Fruit fly (Drosophila melanogaster) whole organism, embryonic: ENCODE measurements around the gene Osi20.

Experiments
- CG11247 ChIP-seq: fragments of 200-800 bp; sonication (Bioruptor generic); IDR thresholded peaks from 2 replicates; pipeline ENCODE4 v1.3.6; 2022; ENCODE audit warnings: missing biosample characterization, missing genetic modification characterization
- CG11504 ChIP-seq: fragments of 200-800 bp; sonication (Bioruptor generic); optimal IDR thresholded peaks from 3 replicates; lab custom pipeline; 2019; ENCODE audit warnings: missing biosample characterization, mild to moderate bottlenecking, missing genetic modification characterization, moderate library complexity
- CG12104 ChIP-seq: fragments of 200-800 bp; sonication (Bioruptor generic); optimal IDR thresholded peaks from 3 replicates; lab custom pipeline; 2016; ENCODE audit warnings: missing biosample characterization, missing genetic modification characterization
- CG1233 ChIP-seq: fragments of 200-800 bp; sonication (Bioruptor generic); optimal IDR thresholded peaks from 4 replicates; lab custom pipeline; 2018; ENCODE audit warnings: missing biosample characterization, mild to moderate bottlenecking, missing genetic modification characterization
- CG12659 ChIP-seq: fragments of 200-800 bp; sonication (Bioruptor generic); optimal IDR thresholded peaks from 3 replicates; lab custom pipeline; 2017; ENCODE audit warnings: mild to moderate bottlenecking, missing biosample characterization, missing genetic modification reagents, missing genetic modification characterization
- CG14014 ChIP-seq: fragments of 200-800 bp; sonication (Bioruptor generic); IDR thresholded peaks from 2 replicates; pipeline ENCODE4 v1.3.6; 2022; ENCODE audit warnings: missing biosample characterization, missing genetic modification characterization
- CG14667 ChIP-seq: fragments of 200-800 bp; sonication (Bioruptor generic); IDR thresholded peaks from 2 replicates; pipeline ENCODE4 v1.3.6; 2022; ENCODE audit warnings: missing biosample characterization, missing genetic modification characterization
- CG14710 ChIP-seq: fragments of 200-800 bp; sonication (Bioruptor generic); optimal IDR thresholded peaks from 3 replicates; lab custom pipeline; 2019; ENCODE audit warnings: missing biosample characterization, mild to moderate bottlenecking, missing genetic modification characterization, moderate library complexity
- CG16779 ChIP-seq: fragments of 200-800 bp; sonication (Bioruptor generic); IDR thresholded peaks from 2 replicates; pipeline ENCODE4 v1.3.6; 2022; ENCODE audit warnings: missing biosample characterization, missing genetic modification characterization
- CG2116 ChIP-seq: fragments of 200-800 bp; sonication (Bioruptor generic); optimal IDR thresholded peaks from 3 replicates; lab custom pipeline; 2018; ENCODE audit warnings: missing biosample characterization, mild to moderate bottlenecking, missing genetic modification characterization
- CG31441 ChIP-seq: fragments of 200-800 bp; sonication (Bioruptor generic); IDR thresholded peaks from 2 replicates; pipeline ENCODE4 v1.3.6; 2022; ENCODE audit warnings: missing biosample characterization, missing genetic modification characterization
- CG3281 ChIP-seq: fragments of 200-800 bp; sonication (Bioruptor generic); optimal IDR thresholded peaks from 3 replicates; lab custom pipeline; 2017; ENCODE audit warnings: missing biosample characterization, mild to moderate bottlenecking, missing genetic modification characterization
- CG33213 ChIP-seq: fragments of 200-800 bp; sonication (Bioruptor generic); optimal IDR thresholded peaks from 3 replicates; lab custom pipeline; 2016; ENCODE audit warnings: missing biosample characterization, missing genetic modification characterization
- CG8290 ChIP-seq, 3 experiments: fragments of 200-800 bp; sonication (Bioruptor generic); optimal IDR thresholded peaks; 2 replicates each; lab custom pipeline; 2016 to 2019; ENCODE audit warnings: missing biosample characterization in 3 of 3, missing genetic modification characterization in 3 of 3, mild to moderate bottlenecking in 2 of 3, moderate library complexity in 1 of 3
- CG8944 ChIP-seq: fragments of 200-800 bp; sonication (Bioruptor generic); optimal IDR thresholded peaks from 3 replicates; lab custom pipeline; 2016; ENCODE audit warnings: missing biosample characterization, missing genetic modification characterization
- CG9215 ChIP-seq: fragments of 200-800 bp; sonication (Bioruptor generic); IDR thresholded peaks from 2 replicates; pipeline ENCODE4 v1.3.6; 2022; ENCODE audit warnings: missing biosample characterization, missing genetic modification characterization
- Chrac-16 ChIP-seq: fragments of 200-800 bp; sonication (Bioruptor generic); optimal IDR thresholded peaks from 3 replicates; lab custom pipeline; 2016; ENCODE audit warnings: missing biosample characterization, missing genetic modification characterization
- CoRest ChIP-seq: fragments of 200-800 bp; sonication (Bioruptor generic); optimal IDR thresholded peaks from 3 replicates; lab custom pipeline; 2018; ENCODE audit warnings: missing biosample characterization, mild to moderate bottlenecking, missing genetic modification characterization, moderate library complexity
- Dref ChIP-seq: fragments of 200-800 bp; sonication (Bioruptor generic); IDR thresholded peaks from 2 replicates; pipeline ENCODE4 v1.3.6; 2022; ENCODE audit warnings: missing biosample characterization, missing genetic modification characterization
- Ets97D ChIP-seq: fragments of 200-800 bp; sonication (Bioruptor generic); optimal IDR thresholded peaks from 3 replicates; lab custom pipeline; 2016; ENCODE audit warnings: missing biosample characterization, missing genetic modification characterization
- Med ChIP-seq: fragments of 200-800 bp; sonication (Bioruptor generic); peaks from one replicate; lab custom pipeline; 2016; ENCODE audit warnings: missing biosample characterization, missing genetic modification characterization, mild to moderate bottlenecking, inconsistent platforms, moderate library complexity
- Mes4 ChIP-seq: fragments of 200-800 bp; sonication (Bioruptor generic); optimal IDR thresholded peaks from 2 replicates; lab custom pipeline; 2016; ENCODE audit warnings: missing biosample characterization, missing genetic modification characterization
- Myb ChIP-seq: fragments of 200-800 bp; sonication (Bioruptor generic); optimal IDR thresholded peaks from 2 replicates; lab custom pipeline; 2016; ENCODE audit warnings: missing biosample characterization, missing genetic modification characterization
- Neu2 ChIP-seq: fragments of 200-800 bp; sonication (Bioruptor generic); optimal IDR thresholded peaks from 3 replicates; lab custom pipeline; 2016; ENCODE audit warnings: missing biosample characterization, missing genetic modification characterization, borderline replicate concordance
- Nf-YA ChIP-seq: fragments of 200-800 bp; sonication (Bioruptor generic); IDR thresholded peaks from 2 replicates; pipeline ENCODE4 v1.3.6; 2022; ENCODE audit warnings: missing biosample characterization, missing genetic modification characterization
- Nf-YB ChIP-seq: fragments of 200-800 bp; sonication (Bioruptor generic); optimal IDR thresholded peaks from 3 replicates; lab custom pipeline; 2019; ENCODE audit warnings: missing biosample characterization, mild to moderate bottlenecking, missing genetic modification characterization, moderate library complexity
- PHDP ChIP-seq: fragments of 200-800 bp; sonication (Bioruptor generic); optimal IDR thresholded peaks from 3 replicates; lab custom pipeline; 2018; ENCODE audit warnings: missing biosample characterization, mild to moderate bottlenecking, missing genetic modification characterization, moderate library complexity
- Ptx1 ChIP-seq: fragments of 200-800 bp; sonication (Bioruptor generic); IDR thresholded peaks from 2 replicates; pipeline ENCODE4 v1.3.6; 2022; ENCODE audit warnings: missing biosample characterization, missing genetic modification characterization
- Rfx ChIP-seq: fragments of 200-800 bp; sonication (Bioruptor generic); IDR thresholded peaks from 2 replicates; pipeline ENCODE4 v1.3.6; 2022; ENCODE audit warnings: missing biosample characterization, missing genetic modification characterization
- Rx ChIP-seq: fragments of 200-800 bp; sonication (Bioruptor generic); IDR thresholded peaks from 2 replicates; pipeline ENCODE4 v1.3.6; 2022; ENCODE audit warnings: missing biosample characterization, missing genetic modification characterization
- Xbp1 ChIP-seq: fragments of 200-800 bp; sonication (Bioruptor generic); optimal IDR thresholded peaks from 3 replicates; lab custom pipeline; 2016; ENCODE audit warnings: missing biosample characterization, mild to moderate bottlenecking, missing genetic modification characterization
- Xrp1 ChIP-seq: fragments of 200-800 bp; sonication (Bioruptor generic); IDR thresholded peaks from 2 replicates; pipeline ENCODE4 v1.3.6; 2022; ENCODE audit warnings: missing biosample characterization, missing genetic modification characterization
- br ChIP-seq: fragments of >200 bp; optimal IDR thresholded peaks from 2 replicates; lab custom pipeline; 2017
- chm ChIP-seq: fragments of 200-800 bp; sonication (Bioruptor generic); IDR thresholded peaks from 2 replicates; pipeline ENCODE4 v1.3.6; 2022; ENCODE audit warnings: missing biosample characterization, missing genetic modification characterization
- ci ChIP-seq: fragments of 200-800 bp; sonication (Bioruptor generic); IDR thresholded peaks from 3 replicates; pipeline ENCODE4 v1.3.6; 2022; ENCODE audit warnings: missing biosample characterization, missing genetic modification characterization
- croc ChIP-seq: fragments of 200-800 bp; sonication (Bioruptor generic); conservative IDR thresholded peaks from 3 replicates; pipeline ENCODE4 v1.3.6; 2022; ENCODE audit warnings: missing biosample characterization, missing genetic modification characterization
- dmrt99B ChIP-seq: fragments of 200-800 bp; sonication (Bioruptor generic); optimal IDR thresholded peaks from 2 replicates; lab custom pipeline; 2018; ENCODE audit warnings: missing biosample characterization, mild to moderate bottlenecking, missing genetic modification characterization, moderate library complexity
- esg ChIP-seq: fragments of 200-800 bp; sonication (Bioruptor generic); conservative IDR thresholded peaks from 2 replicates; pipeline ENCODE4 v1.3.6; 2022; ENCODE audit warnings: missing biosample characterization, missing genetic modification characterization
- hb ChIP-seq: fragments of 200-800 bp; sonication (Bioruptor generic); IDR thresholded peaks from 3 replicates; pipeline ENCODE4 v1.3.6; 2022; ENCODE audit warnings: missing biosample characterization, missing genetic modification characterization; ENCODE audit not compliant: partially characterized antibody
- hkb ChIP-seq, 2 experiments: fragments of 200-800 bp in 1 of 2; fragments of >200 bp in 1 of 2; sonication (Bioruptor generic) in 1 of 2; IDR thresholded peaks in 1 of 2; optimal IDR thresholded peaks in 1 of 2; 2 replicates each; pipeline versions ENCODE4 v1.3.6 to Lab custom; 2017 to 2022; ENCODE audit warnings: missing biosample characterization in 1 of 2, missing genetic modification characterization in 1 of 2
- jumu ChIP-seq: fragments of 200-800 bp; sonication (Bioruptor generic); optimal IDR thresholded peaks from 3 replicates; lab custom pipeline; 2016; ENCODE audit warnings: missing biosample characterization, missing genetic modification characterization
- lilli ChIP-seq: fragments of 200-800 bp; sonication (Bioruptor generic); optimal IDR thresholded peaks from 3 replicates; lab custom pipeline; 2016; ENCODE audit warnings: missing biosample characterization, missing genetic modification characterization
- lola ChIP-seq, 3 experiments: fragments of >200 bp in 2 of 3; fragments of 200-800 bp in 1 of 3; sonication (Bioruptor generic) in 1 of 3; optimal IDR thresholded peaks; 2 replicates each; lab custom pipeline; 2017 to 2019; ENCODE audit warnings: missing biosample characterization in 3 of 3, missing genetic modification characterization in 3 of 3, mild to moderate bottlenecking in 1 of 3, moderate library complexity in 1 of 3
- rib ChIP-seq: fragments of 200-800 bp; sonication (Bioruptor generic); IDR thresholded peaks from 2 replicates; pipeline ENCODE4 v1.3.6; 2022; ENCODE audit warnings: missing biosample characterization, missing genetic modification characterization
- salm ChIP-seq: fragments of 200-800 bp; sonication (Bioruptor generic); optimal IDR thresholded peaks from 2 replicates; lab custom pipeline; 2018; ENCODE audit warnings: missing biosample characterization, mild to moderate bottlenecking, missing genetic modification characterization
- ssp ChIP-seq: fragments of 200-800 bp; sonication (Bioruptor generic); IDR thresholded peaks from 2 replicates; pipeline ENCODE4 v1.3.6; 2022; ENCODE audit warnings: missing biosample characterization, missing genetic modification characterization
- vvl ChIP-seq: fragments of 200-800 bp; sonication (Bioruptor generic); IDR thresholded peaks from 2 replicates; pipeline ENCODE4 v1.3.6; 2022; ENCODE audit warnings: missing biosample characterization, missing genetic modification characterization
- yki ChIP-seq: fragments of >200 bp; optimal IDR thresholded peaks from 3 replicates; lab custom pipeline; 2018
- zen2 ChIP-seq: fragments of 200-800 bp; sonication (Bioruptor generic); IDR thresholded peaks from 3 replicates; pipeline ENCODE4 v1.3.6; 2022; ENCODE audit warnings: missing biosample characterization, missing genetic modification characterization; ENCODE audit not compliant: partially characterized antibody

Osi20 gene

dm6 chr3R:6368550-6369238 is 28.8 kb downstream of the Osi20 start, which contains the start of gene CG10286 (continued):
- TF ChIP-seq lola (GFP tag; optimal IDR thresholded peaks at IDR 0.05; lab: Kevin White, UChicago) (no peak), ssp (GFP tag; lab: Robert Waterston, UW) (peak; percentile 48), Rx (GFP tag; lab: Robert Waterston, UW) (peak; percentile 31; the same call in 1 of the 2 replicates), vvl (GFP tag; lab: Robert Waterston, UW) (peak; percentile 72), CG14667 (GFP tag; lab: Robert Waterston, UW) (no peak), br (lab: Kevin White, UChicago) (no peak), CG33213 (peak; percentile 47), CoRest (peak; percentile 26), hkb (optimal IDR thresholded peaks at IDR 0.05; lab: Kevin White, UChicago) (no peak), hkb (GFP tag; IDR thresholded peaks at IDR 0.05; lab: Robert Waterston, UW) (peak; percentile 17), esg (no peak), CG12104 (GFP tag; lab: Kevin White, UChicago) (peak; percentile 42), hb (GFP tag; lab: Robert Waterston, UW) (peak; percentile 13; the same call in 1 of the 3 replicates), ci (GFP tag; lab: Robert Waterston, UW) (no peak; the same call in 2 of the 3 replicates), rib (GFP tag; lab: Robert Waterston, UW) (peak; percentile 11; the same call in 1 of the 2 replicates), Nf-YB (GFP tag; lab: Kevin White, UChicago) (no peak), CG3281 (GFP tag; lab: Kevin White, UChicago) (peak; percentile 33), Ptx1 (0 out of 2 replicates have a peak, but pooled peaks have one; percentile 5), Xrp1 (GFP tag; lab: Robert Waterston, UW) (peak; percentile 43), yki (lab: Kevin White, UChicago) (no peak), Nf-YA (GFP tag; lab: Robert Waterston, UW) (no peak), jumu (peak; percentile 24), lilli (GFP tag; lab: Kevin White, UChicago) (peak; percentile 2), Neu2 (GFP tag; lab: Kevin White, UChicago) (no peak), CG8944 (GFP tag; lab: Kevin White, UChicago) (no peak), CG1233 (peak; percentile 0), CG9215 (GFP tag; lab: Robert Waterston, UW) (no peak), CG14014 (GFP tag; lab: Robert Waterston, UW) (peak; percentile 32; the same call in 1 of the 2 replicates), Chrac-16 (no peak), Myb (GFP tag; lab: Kevin White, UChicago) (no peak), salm (tag; lab: Kevin White, UChicago) (peak; percentile 23), CG11504 (tag; lab: Kevin White, UChicago) (no peak), CG16779 (no peak), CG11247 (GFP tag; lab: Robert Waterston, UW) (0 out of 2 replicates have a peak, but pooled peaks have one; percentile 5), Xbp1 (GFP tag; lab: Kevin White, UChicago) (no peak), croc (no peak), CG14710 (tag; lab: Kevin White, UChicago) (peak; percentile 35), CG12659 (GFP tag; lab: Kevin White, UChicago) (peak; percentile 42), Rfx (peak; percentile 62), CG8290 (GFP tag; optimal IDR thresholded peaks at IDR 0.05; lab: Kevin White, UChicago) (peak; percentile 38), CG8290 (tag; optimal IDR thresholded peaks at IDR 0.05; lab: Kevin White, UChicago) (peak in 1 of 2 experiments; percentile 71), Mes4 (GFP tag; lab: Kevin White, UChicago) (no peak), Dref (peak; percentile 91), Ets97D (GFP tag; lab: Kevin White, UChicago) (peak; percentile 29), CG2116 (GFP tag; lab: Kevin White, UChicago) (peak; percentile 56), zen2 (GFP tag; lab: Robert Waterston, UW) (peak; percentile 63; the same call in 1 of the 3 replicates), chm (GFP tag; lab: Robert Waterston, UW) (peak; percentile 35; the same call in 1 of the 2 replicates), PHDP (tag; lab: Kevin White, UChicago) (peak; percentile 58), Med (GFP tag; lab: Kevin White, UChicago) (peak; percentile 82), dmrt99B (no peak), CG31441 (GFP tag; lab: Robert Waterston, UW) (peak; percentile 83)
